Fruit fly (Drosophila melanogaster) whole organism, prepupa: ENCODE data around the gene Best4.

Experiments
- CG10669 ChIP-seq: fragments of 200-800 bp; sonication (Bioruptor generic); optimal IDR thresholded peaks from 3 replicates; lab custom pipeline; 2018; ENCODE audit warnings: missing biosample characterization, mild to moderate bottlenecking, missing genetic modification characterization, moderate library complexity
- CG11294 ChIP-seq: fragments of 200-800 bp; sonication (Bioruptor generic); IDR thresholded peaks from 2 replicates; pipeline ENCODE4 v1.3.6; 2022; ENCODE audit warnings: missing biosample characterization, missing genetic modification characterization
- CG11902 ChIP-seq: fragments of 200-800 bp; sonication (Bioruptor generic); optimal IDR thresholded peaks from 3 replicates; lab custom pipeline; 2016; ENCODE audit warnings: missing biosample characterization, missing genetic modification characterization
- CG34406 ChIP-seq: fragments of 200-800 bp; sonication (Bioruptor generic); optimal IDR thresholded peaks from 3 replicates; lab custom pipeline; 2016; ENCODE audit warnings: missing biosample characterization, missing genetic modification characterization
- CG6808 ChIP-seq: fragments of 200-800 bp; sonication (Bioruptor generic); optimal IDR thresholded peaks from 3 replicates; lab custom pipeline; 2017; ENCODE audit warnings: missing biosample characterization, missing genetic modification characterization, mild to moderate bottlenecking, moderate library complexity, missing genetic modification reagents
- CG6854 ChIP-seq: fragments of 200-800 bp; sonication (Bioruptor generic); optimal IDR thresholded peaks from 2 replicates; lab custom pipeline; 2017; ENCODE audit warnings: missing biosample characterization, mild to moderate bottlenecking, missing genetic modification characterization
- Eip75B ChIP-seq: fragments of 200-800 bp; sonication (Bioruptor generic); optimal IDR thresholded peaks from 3 replicates; lab custom pipeline; 2016; ENCODE audit warnings: missing biosample characterization, missing genetic modification characterization
- Eip93F ChIP-seq: fragments of 200-800 bp; sonication (Bioruptor generic); optimal IDR thresholded peaks from 2 replicates; lab custom pipeline; 2016; ENCODE audit warnings: missing biosample characterization, mild to moderate bottlenecking, missing genetic modification characterization
- Gug ChIP-seq: fragments of 200-800 bp; sonication (Bioruptor generic); IDR thresholded peaks from 2 replicates; pipeline ENCODE4 v1.3.6; 2022; ENCODE audit warnings: missing biosample characterization, missing genetic modification characterization
- OdsH ChIP-seq: fragments of 200-800 bp; sonication (Bioruptor generic); optimal IDR thresholded peaks from 3 replicates; lab custom pipeline; 2016; ENCODE audit warnings: missing biosample characterization, missing genetic modification characterization
- Sox102F ChIP-seq: fragments of 200-800 bp; sonication (Bioruptor generic); optimal IDR thresholded peaks from 2 replicates; lab custom pipeline; 2016; ENCODE audit warnings: missing biosample characterization, mild to moderate bottlenecking, missing genetic modification characterization
- dsx ChIP-seq: fragments of 200-800 bp; optimal IDR thresholded peaks from 3 replicates; lab custom pipeline; 2019; ENCODE audit warnings: missing biosample characterization, mild to moderate bottlenecking, missing genetic modification characterization, moderate library complexity; ENCODE audit not compliant: poor library complexity, severe bottlenecking
- fd59A ChIP-seq: fragments of 200-800 bp; sonication (Bioruptor generic); optimal IDR thresholded peaks from 2 replicates; lab custom pipeline; 2017; ENCODE audit warnings: missing biosample characterization, mild to moderate bottlenecking, missing genetic modification characterization, missing genetic modification reagents
- topi ChIP-seq: fragments of 200-800 bp; sonication (Bioruptor generic); optimal IDR thresholded peaks from 3 replicates; lab custom pipeline; 2016; ENCODE audit warnings: missing biosample characterization, missing genetic modification characterization

- no peak for TF ChIP-seq fd59A
- TF ChIP-seq CG11902: no peak
- TF ChIP-seq CG10669 (GFP tag; lab: Kevin White, UChicago): no peak
- TF ChIP-seq CG6854 (GFP tag; lab: Kevin White, UChicago): no peak
- no peak for TF ChIP-seq Eip93F (GFP tag; lab: Kevin White, UChicago)
- TF ChIP-seq Sox102F (GFP tag; lab: Kevin White, UChicago): no peak
- TF ChIP-seq CG6808 (GFP tag; lab: Kevin White, UChicago): no peak
- TF ChIP-seq CG11294: no peak
- no peak for TF ChIP-seq Gug (GFP tag; lab: Robert Waterston, UW)
- TF ChIP-seq OdsH (GFP tag; lab: Kevin White, UChicago): no peak
- TF ChIP-seq topi: no peak
- no peak for TF ChIP-seq dsx (GFP tag; lab: Kevin White, UChicago)
- TF ChIP-seq CG34406 (GFP tag; lab: Kevin White, UChicago): no peak
- no peak for TF ChIP-seq Eip75B (GFP tag; lab: Kevin White, UChicago)
These were observed 36.7 kb upstream of the Best4 start for dm6 chr3L:15262050-15262449.
